Worm (Caenorhabditis elegans) whole organism, young adult: ENCODE measurements around the gene K05F1.10.

Source experiments
- C17E4.6 ChIP-seq: fragments of 200-800 bp; sonication (Bioruptor generic); IDR thresholded peaks from 2 replicates; pipeline ENCODE4 v1.3.6; 2022; ENCODE audit warnings: missing genetic modification reagents, missing genetic modification characterization, missing compliant biosample characterization
- F10E7.11 ChIP-seq: sonication (generic microtip); optimal IDR thresholded peaks from 2 replicates; lab custom pipeline; 2017; ENCODE audit warnings: mild to moderate bottlenecking, missing genetic modification characterization, moderate library complexity, missing compliant biosample characterization
- F23B12.7 ChIP-seq: sonication (generic microtip); optimal IDR thresholded peaks from 2 replicates; lab custom pipeline; 2017; ENCODE audit warnings: missing genetic modification characterization, mild to moderate bottlenecking, missing compliant biosample characterization, antibody characterized with exemption, moderate library complexity; ENCODE audit not compliant: insufficient read depth
- F39B2.1 ChIP-seq: fragments of 200-800 bp; sonication (Bioruptor generic); IDR thresholded peaks from 2 replicates; pipeline ENCODE4 v1.3.6; 2022; ENCODE audit warnings: missing genetic modification reagents, missing genetic modification characterization, missing compliant biosample characterization
- F49E8.2 ChIP-seq: sonication (generic microtip); optimal IDR thresholded peaks from 3 replicates; lab custom pipeline; 2017; ENCODE audit warnings: missing genetic modification characterization, mild to moderate bottlenecking, missing compliant biosample characterization, antibody characterized with exemption, moderate library complexity; ENCODE audit not compliant: insufficient read depth
- F52B5.7 ChIP-seq: sonication (generic microtip); optimal IDR thresholded peaks from 2 replicates; lab custom pipeline; 2016; ENCODE audit warnings: mild to moderate bottlenecking, missing genetic modification characterization, missing compliant biosample characterization
- K11D2.4 ChIP-seq: fragments of 200-800 bp; sonication (Bioruptor generic); IDR thresholded peaks from 2 replicates; pipeline ENCODE4 v1.3.6; 2022; ENCODE audit warnings: missing genetic modification reagents, missing genetic modification characterization, missing compliant biosample characterization
- K12H6.12 ChIP-seq: fragments of 200-800 bp; sonication (Bioruptor generic); optimal IDR thresholded peaks from 2 replicates; lab custom pipeline; 2018; ENCODE audit warnings: mild to moderate bottlenecking, missing genetic modification characterization, missing compliant biosample characterization
- T07F8.4 ChIP-seq: sonication (generic microtip); optimal IDR thresholded peaks from 2 replicates; lab custom pipeline; 2016; ENCODE audit warnings: mild to moderate bottlenecking, missing genetic modification characterization, moderate library complexity, missing compliant biosample characterization
- T26A5.8 ChIP-seq: sonication (generic microtip); optimal IDR thresholded peaks from 2 replicates; lab custom pipeline; 2016; ENCODE audit warnings: missing genetic modification characterization, missing compliant biosample characterization
- Y53F4B.3 ChIP-seq: fragments of 200-800 bp; sonication (Bioruptor generic); IDR thresholded peaks from 2 replicates; pipeline ENCODE4 v1.3.6; 2022; ENCODE audit warnings: missing genetic modification reagents, missing genetic modification characterization, missing compliant biosample characterization
- Y53G8AR.9 ChIP-seq: fragments of 200-800 bp; sonication (Bioruptor generic); conservative IDR thresholded peaks from 2 replicates; pipeline ENCODE4 v1.3.6; 2022; ENCODE audit warnings: missing genetic modification reagents, missing genetic modification characterization, missing compliant biosample characterization
- Y79H2A.3 ChIP-seq: fragments of 200-800 bp; sonication (Bioruptor generic); conservative IDR thresholded peaks from 2 replicates; pipeline ENCODE4 v1.3.6; 2022; ENCODE audit warnings: missing genetic modification reagents, missing genetic modification characterization, missing compliant biosample characterization
- ama-1 ChIP-seq, 3 experiments: fragments of 150-350 bp in 1 of 3; sonication (generic microtip) in 2 of 3; optimal IDR thresholded peaks; 2 replicates each; lab custom pipeline; 2014 to 2018; ENCODE audit warnings: missing biosample characterization in 2 of 3, missing genetic modification characterization in 2 of 3, missing genetic modification reagents in 2 of 3
- aptf-2 ChIP-seq: fragments of 200-800 bp; sonication (Bioruptor generic); conservative IDR thresholded peaks from 2 replicates; pipeline ENCODE4 v1.3.6; 2022; ENCODE audit warnings: missing genetic modification reagents, missing genetic modification characterization, missing compliant biosample characterization
- atf-7 ChIP-seq: sonication (generic microtip); optimal IDR thresholded peaks from 2 replicates; lab custom pipeline; 2017; ENCODE audit warnings: mild to moderate bottlenecking, missing genetic modification characterization, missing compliant biosample characterization
- attf-5 ChIP-seq: fragments of 200-800 bp; sonication (Bioruptor generic); optimal IDR thresholded peaks from 2 replicates; lab custom pipeline; 2018; ENCODE audit warnings: mild to moderate bottlenecking, missing genetic modification characterization, missing compliant biosample characterization
- bed-1 ChIP-seq: fragments of 200-800 bp; sonication (Bioruptor generic); IDR thresholded peaks from 2 replicates; pipeline ENCODE4 v1.3.6; 2022; ENCODE audit warnings: missing genetic modification reagents, missing genetic modification characterization, missing compliant biosample characterization
- cebp-2 ChIP-seq: fragments of 200-800 bp; sonication (Bioruptor generic); IDR thresholded peaks from 2 replicates; pipeline ENCODE4 v1.3.6; 2022; ENCODE audit warnings: missing genetic modification characterization, missing compliant biosample characterization
- ceh-100 ChIP-seq: fragments of 200-800 bp; sonication (Bioruptor generic); IDR thresholded peaks from 2 replicates; pipeline ENCODE4 v1.3.6; 2022; ENCODE audit warnings: missing genetic modification reagents, missing genetic modification characterization, missing compliant biosample characterization
- ceh-40 ChIP-seq: fragments of 200-800 bp; sonication (Bioruptor generic); IDR thresholded peaks from 2 replicates; pipeline ENCODE4 v1.3.6; 2022; ENCODE audit warnings: missing genetic modification characterization, missing compliant biosample characterization
- ceh-58 ChIP-seq: fragments of 200-800 bp; sonication (Bioruptor generic); IDR thresholded peaks from 2 replicates; pipeline ENCODE4 v1.3.6; 2022; ENCODE audit warnings: missing genetic modification characterization, missing compliant biosample characterization
- dpl-1 ChIP-seq: fragments of 150-350 bp; optimal IDR thresholded peaks from 2 replicates; lab custom pipeline; 2014; ENCODE audit warnings: missing biosample characterization, missing genetic modification reagents, missing genetic modification characterization
- egl-18 ChIP-seq: fragments of 200-800 bp; sonication (Bioruptor generic); IDR thresholded peaks from 2 replicates; pipeline ENCODE4 v1.3.6; 2022; ENCODE audit warnings: missing genetic modification reagents, missing genetic modification characterization, missing compliant biosample characterization
- ekl-4 ChIP-seq: fragments of 200-800 bp; sonication (Bioruptor generic); IDR thresholded peaks from 2 replicates; pipeline ENCODE4 v1.3.6; 2022; ENCODE audit warnings: missing genetic modification reagents, missing genetic modification characterization, missing compliant biosample characterization
- ets-4 ChIP-seq: fragments of 200-800 bp; sonication (Bioruptor generic); optimal IDR thresholded peaks from 2 replicates; lab custom pipeline; 2018; ENCODE audit warnings: mild to moderate bottlenecking, missing genetic modification characterization, missing compliant biosample characterization
- gei-17 ChIP-seq: fragments of 200-800 bp; sonication (Bioruptor generic); optimal IDR thresholded peaks from 2 replicates; lab custom pipeline; 2018; ENCODE audit warnings: mild to moderate bottlenecking, missing genetic modification characterization, missing compliant biosample characterization
- him-1 ChIP-seq: sonication (generic microtip); optimal IDR thresholded peaks from 2 replicates; lab custom pipeline; 2016; ENCODE audit warnings: missing genotype, missing genetic modification reagents, missing genetic modification characterization, missing compliant biosample characterization
- let-607 ChIP-seq, 2 experiments: fragments of 200-800 bp in 1 of 2; sonication (Bioruptor generic) in 1 of 2; sonication (generic microtip) in 1 of 2; optimal IDR thresholded peaks; 2 replicates each; lab custom pipeline; 2016 to 2018; ENCODE audit warnings: mild to moderate bottlenecking in 2 of 2, missing compliant biosample characterization in 2 of 2, missing genetic modification characterization in 2 of 2, moderate library complexity in 2 of 2, missing genotype in 1 of 2
- lin-26 ChIP-seq: fragments of 200-800 bp; sonication (Bioruptor generic); IDR thresholded peaks from 2 replicates; pipeline ENCODE4 v1.3.6; 2022; ENCODE audit warnings: missing genetic modification reagents, missing genetic modification characterization, missing compliant biosample characterization
- lin-35 ChIP-seq, 3 experiments: fragments of 150-350 bp in 2 of 3; sonication (generic microtip) in 1 of 3; optimal IDR thresholded peaks; 2 replicates each; lab custom pipeline; 2014 to 2018; ENCODE audit warnings: missing biosample characterization in 3 of 3, missing genetic modification characterization in 3 of 3, missing genetic modification reagents in 3 of 3
- lin-40 ChIP-seq: sonication (generic microtip); optimal IDR thresholded peaks from 2 replicates; lab custom pipeline; 2016; ENCODE audit warnings: missing genetic modification characterization, mild to moderate bottlenecking, missing compliant biosample characterization, missing genotype, missing genetic modification reagents
- mcd-1 ChIP-seq: fragments of 200-800 bp; sonication (Bioruptor generic); IDR thresholded peaks from 2 replicates; pipeline ENCODE4 v1.3.6; 2022; ENCODE audit warnings: missing genetic modification reagents, missing genetic modification characterization, missing compliant biosample characterization
- mxl-1 ChIP-seq: sonication (generic microtip); optimal IDR thresholded peaks from 2 replicates; lab custom pipeline; 2016; ENCODE audit warnings: missing genetic modification characterization, missing compliant biosample characterization
- nfya-2 ChIP-seq: fragments of 200-800 bp; sonication (Bioruptor generic); IDR thresholded peaks from 2 replicates; pipeline ENCODE4 v1.3.6; 2022; ENCODE audit warnings: missing genetic modification reagents, missing genetic modification characterization, missing compliant biosample characterization
- nfyb-1 ChIP-seq: fragments of 200-800 bp; sonication (Bioruptor generic); IDR thresholded peaks from 2 replicates; pipeline ENCODE4 v1.3.6; 2022; ENCODE audit warnings: missing genetic modification reagents, missing genetic modification characterization, missing compliant biosample characterization
- nhr-80 ChIP-seq: sonication (generic microtip); optimal IDR thresholded peaks from 2 replicates; lab custom pipeline; 2016; ENCODE audit warnings: missing genetic modification characterization, missing compliant biosample characterization
- nhr-90 ChIP-seq: sonication (generic microtip); optimal IDR thresholded peaks from 2 replicates; lab custom pipeline; 2016; ENCODE audit warnings: missing genotype, mild to moderate bottlenecking, missing genetic modification characterization, missing compliant biosample characterization
- pbrm-1 ChIP-seq: fragments of 200-800 bp; sonication (Bioruptor generic); IDR thresholded peaks from 2 replicates; pipeline ENCODE4 v1.3.6; 2022; ENCODE audit warnings: missing genetic modification reagents, missing genetic modification characterization, missing compliant biosample characterization
- rec-8 ChIP-seq, 2 experiments: sonication (generic microtip); optimal IDR thresholded peaks; 2 replicates each; lab custom pipeline; 2016; ENCODE audit warnings: mild to moderate bottlenecking in 2 of 2, missing genetic modification characterization in 2 of 2, missing genetic modification reagents in 2 of 2, missing genotype in 2 of 2, missing biosample characterization in 1 of 2, missing compliant biosample characterization in 1 of 2, moderate library complexity in 1 of 2
- repo-1 ChIP-seq: sonication (generic microtip); optimal IDR thresholded peaks from 2 replicates; lab custom pipeline; 2017; ENCODE audit warnings: mild to moderate bottlenecking, missing genetic modification characterization, missing compliant biosample characterization
- rpc-1 ChIP-seq, 2 experiments: fragments of 150-350 bp in 1 of 2; sonication (generic microtip) in 1 of 2; optimal IDR thresholded peaks; 2 replicates each; lab custom pipeline; 2014 to 2018; ENCODE audit warnings: missing biosample characterization in 1 of 2, missing genetic modification characterization in 1 of 2, missing genetic modification reagents in 1 of 2, missing genotype in 1 of 2
- sea-2 ChIP-seq: fragments of 200-800 bp; sonication (Bioruptor generic); IDR thresholded peaks from 2 replicates; pipeline ENCODE4 v1.3.6; 2022; ENCODE audit warnings: missing genetic modification characterization, missing compliant biosample characterization
- snpc-3.4 ChIP-seq: sonication (generic microtip); optimal IDR thresholded peaks from 2 replicates; lab custom pipeline; 2017; ENCODE audit warnings: missing genetic modification characterization, mild to moderate bottlenecking, missing compliant biosample characterization, antibody characterized with exemption, moderate library complexity, missing genotype, missing genetic modification reagents
- xnd-1 ChIP-seq: sonication (generic microtip); optimal IDR thresholded peaks from 2 replicates; lab custom pipeline; 2016; ENCODE audit warnings: missing genotype, missing genetic modification reagents, missing genetic modification characterization, missing compliant biosample characterization
- zfh-2 ChIP-seq: fragments of 200-800 bp; sonication (Bioruptor generic); conservative IDR thresholded peaks from 2 replicates; pipeline ENCODE4 v1.3.6; 2022; ENCODE audit warnings: missing genetic modification reagents, missing genetic modification characterization, missing compliant biosample characterization
- ztf-18 ChIP-seq: sonication (generic microtip); optimal IDR thresholded peaks from 2 replicates; lab custom pipeline; 2016; ENCODE audit warnings: missing genotype, mild to moderate bottlenecking, missing genetic modification characterization, missing compliant biosample characterization

Gene K05F1.10

DNA sequence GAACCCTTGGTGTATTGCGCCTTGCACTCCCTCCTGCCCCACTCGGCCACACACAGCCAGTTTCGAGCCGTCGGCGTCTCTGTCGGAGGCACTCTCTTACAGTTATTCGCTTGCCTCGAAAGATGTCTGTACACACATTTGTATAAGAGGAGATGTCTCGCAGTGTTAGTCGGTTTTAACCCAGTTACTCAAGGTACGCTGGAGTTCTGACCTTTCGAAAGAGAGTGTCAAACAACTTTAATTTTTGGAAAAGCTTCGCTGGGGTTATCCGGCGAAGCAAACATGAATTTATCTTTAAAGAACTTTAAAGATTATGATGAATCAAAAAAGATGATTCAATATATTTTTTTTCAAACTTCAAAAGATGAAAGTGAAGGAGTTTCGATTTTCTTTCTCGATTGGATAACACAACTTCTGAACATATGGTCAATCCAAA lies 39.4 kb upstream of the K05F1.10 start (continued):
- peak; percentile 95 for TF ChIP-seq gei-17 (GFP tag; lab: Kevin White, UChicago)
- TF ChIP-seq ekl-4: peak; percentile 99
- TF ChIP-seq snpc-3.4: peak; percentile 99
- peak; percentile 96 for TF ChIP-seq lin-26 (GFP tag; lab: Robert Waterston, UW)
- peak; percentile 97 for TF ChIP-seq zfh-2 (GFP tag; lab: Robert Waterston, UW)
- TF ChIP-seq K12H6.12 (tag; lab: Kevin White, UChicago): peak; percentile 99
- peak; percentile 99 for TF ChIP-seq lin-40
- peak; percentile 11 for TF ChIP-seq dpl-1 (GFP tag; lab: Kevin White, UChicago)
- peak; percentile 81 for TF ChIP-seq Y53F4B.3
- TF ChIP-seq K11D2.4 (GFP tag; lab: Robert Waterston, UW): peak; percentile 98
- peak; percentile 88 for TF ChIP-seq ztf-18 (tag; lab: Kevin White, UChicago)
- peak; percentile 83 to 94 for TF ChIP-seq let-607 (tag; optimal IDR thresholded peaks at IDR 0.05; lab: Kevin White, UChicago)
- TF ChIP-seq nfya-2 (GFP tag; lab: Robert Waterston, UW): peak; percentile 76; the same call in 1 of the 2 replicates
- peak; percentile 99 for TF ChIP-seq nfyb-1 (GFP tag; lab: Robert Waterston, UW)
- peak in 2 of 3 experiments; percentile 91 to 94 for TF ChIP-seq lin-35 (GFP tag; optimal IDR thresholded peaks at IDR 0.05; lab: Kevin White, UChicago)
- TF ChIP-seq Y79H2A.3 (GFP tag; lab: Robert Waterston, UW): peak; percentile 94
- peak; percentile 87 for TF ChIP-seq mxl-1
- TF ChIP-seq repo-1 (tag; lab: Kevin White, UChicago): peak; percentile 100
- peak; percentile 89 for TF ChIP-seq F39B2.1 (GFP tag; lab: Robert Waterston, UW)
- peak; percentile 100 for TF ChIP-seq him-1 (tag; lab: Kevin White, UChicago)
- peak; percentile 73; the same call in 1 of the 2 replicates for TF ChIP-seq aptf-2 (GFP tag; lab: Robert Waterston, UW)
- TF ChIP-seq cebp-2 (GFP tag; lab: Robert Waterston, UW): peak; percentile 94
- peak; percentile 88 for TF ChIP-seq F10E7.11 (tag; lab: Kevin White, UChicago)
- peak; percentile 94 for TF ChIP-seq T07F8.4
- peak; percentile 95 for TF ChIP-seq ceh-100
- TF ChIP-seq pbrm-1 (GFP tag; lab: Robert Waterston, UW): peak; percentile 100
- peak; percentile 98 for TF ChIP-seq mcd-1 (GFP tag; lab: Robert Waterston, UW)
- peak; percentile 98 for TF ChIP-seq atf-7
- TF ChIP-seq egl-18 (GFP tag; lab: Robert Waterston, UW): peak; percentile 95
- TF ChIP-seq attf-5 (GFP tag; lab: Kevin White, UChicago): peak; percentile 95
- TF ChIP-seq rec-8 (tag; optimal IDR thresholded peaks at IDR 0.05; lab: Kevin White, UChicago): peak; percentile 86 to 93
- TF ChIP-seq F49E8.2: peak; percentile 97
- peak; percentile 21 for TF ChIP-seq rpc-1 (optimal IDR thresholded peaks at IDR 0.05; lab: Kevin White, UChicago)
- TF ChIP-seq rpc-1 (tag; optimal IDR thresholded peaks at IDR 0.05; lab: Kevin White, UChicago): peak; percentile 29
- TF ChIP-seq ceh-58 (GFP tag; lab: Robert Waterston, UW): peak; percentile 61; the same call in 1 of the 2 replicates
- peak; percentile 98 for TF ChIP-seq F52B5.7 (tag; lab: Kevin White, UChicago)
- peak; percentile 98 for TF ChIP-seq F23B12.7 (tag; lab: Kevin White, UChicago)
- TF ChIP-seq ets-4 (GFP tag; lab: Kevin White, UChicago): peak; percentile 94
- TF ChIP-seq T26A5.8 (tag; lab: Kevin White, UChicago): peak; percentile 81
- peak; percentile 100 for TF ChIP-seq ama-1 (optimal IDR thresholded peaks at IDR 0.05; lab: Kevin White, UChicago)
- TF ChIP-seq ama-1 (GFP tag; optimal IDR thresholded peaks at IDR 0.05; lab: Kevin White, UChicago): peak; percentile 91 to 94
- peak; percentile 99 for TF ChIP-seq Y53G8AR.9 (GFP tag; lab: Robert Waterston, UW)
- peak; percentile 93 for TF ChIP-seq sea-2 (GFP tag; lab: Robert Waterston, UW)
- peak; percentile 80 for TF ChIP-seq ceh-40
- TF ChIP-seq xnd-1: peak; percentile 71
- peak; percentile 91 for TF ChIP-seq nhr-90 (tag; lab: Kevin White, UChicago)
- peak; percentile 81 for TF ChIP-seq nhr-80 (tag; lab: Kevin White, UChicago)
- peak; percentile 99 for TF ChIP-seq C17E4.6 (GFP tag; lab: Robert Waterston, UW)
- TF ChIP-seq bed-1 (GFP tag; lab: Robert Waterston, UW): peak; percentile 77; the same call in 1 of the 2 replicates
